Worm (Caenorhabditis elegans): ENCODE measurements around the gene M110.8.

DNA sequence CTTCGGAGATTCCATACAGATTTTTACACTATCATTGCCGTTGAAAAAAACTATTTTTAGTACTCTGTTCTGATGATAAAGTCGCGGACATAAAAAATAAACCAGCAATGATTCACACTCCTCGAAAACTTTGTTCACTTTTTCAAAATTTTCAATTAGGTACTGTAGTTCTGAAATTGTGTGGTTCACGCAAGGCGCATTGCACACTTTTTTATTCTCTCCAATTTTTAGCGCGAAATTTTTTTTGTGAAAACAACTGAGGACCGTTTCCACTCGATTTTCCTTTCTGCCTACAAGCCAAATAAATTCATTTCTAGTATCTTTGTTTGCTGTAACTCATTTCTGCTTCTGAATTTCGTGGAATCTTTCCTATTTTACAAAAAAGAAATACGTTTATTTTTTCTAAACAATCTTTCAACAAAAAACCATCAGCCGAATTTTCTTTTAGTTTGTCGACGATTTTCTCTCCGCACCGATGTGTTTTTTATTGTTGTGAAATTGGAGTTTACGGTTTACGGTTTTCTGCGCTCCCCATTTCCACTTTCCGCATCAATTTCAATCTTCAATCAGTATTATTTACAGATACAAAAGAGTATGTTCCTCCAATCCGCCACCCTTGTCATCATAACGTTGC is 43.9 kb upstream of the M110.8 start, which contains the start of gene F35C11.5:
- TF ChIP-seq skn-1 (tag; optimal IDR thresholded peaks at IDR 0.05) (no peak), ZK546.5 (tag; optimal IDR thresholded peaks at IDR 0.05) (no peak), fos-1 (tag; optimal IDR thresholded peaks at IDR 0.05) (no peak), egl-5 (tag; optimal IDR thresholded peaks at IDR 0.05) (no peak)

Data from whole organism, L3 larva.